Worm (Caenorhabditis elegans) whole organism, L2 larva: ENCODE results near the gene tftc-1.

Experiments used
- C34F6.9 ChIP-seq: fragments of 150-350 bp; optimal IDR thresholded peaks from 2 replicates; lab custom pipeline; 2014; ENCODE audit warnings: missing biosample characterization, missing genetic modification characterization
- R02D3.7 ChIP-seq: fragments of 150-350 bp; optimal IDR thresholded peaks from 2 replicates; lab custom pipeline; 2014; ENCODE audit warnings: missing biosample characterization, missing genetic modification characterization
- alr-1 ChIP-seq: fragments of 150-350 bp; optimal IDR thresholded peaks from 2 replicates; lab custom pipeline; 2014; ENCODE audit warnings: missing biosample characterization, missing genetic modification characterization
- crh-2 ChIP-seq: sonication (generic microtip); optimal IDR thresholded peaks from 2 replicates; lab custom pipeline; 2017; ENCODE audit warnings: missing biosample characterization, missing genetic modification characterization
- egl-27 ChIP-seq: sonication (generic microtip); optimal IDR thresholded peaks from 3 replicates; lab custom pipeline; 2017; ENCODE audit warnings: missing biosample characterization, missing genetic modification reagents, missing genetic modification characterization
- elt-3 ChIP-seq: sonication (generic microtip); optimal IDR thresholded peaks from 2 replicates; lab custom pipeline; 2017; ENCODE audit warnings: missing biosample characterization, missing genetic modification characterization
- fos-1 ChIP-seq: fragments of 150-350 bp; optimal IDR thresholded peaks from 2 replicates; lab custom pipeline; 2014; ENCODE audit warnings: missing biosample characterization, missing genetic modification characterization
- lin-13 ChIP-seq: fragments of 150-350 bp; optimal IDR thresholded peaks from 2 replicates; lab custom pipeline; 2014; ENCODE audit warnings: missing biosample characterization, missing genetic modification reagents, missing genetic modification characterization
- lsy-2 ChIP-seq, 2 experiments: fragments of 150-350 bp in 1 of 2; sonication (generic microtip) in 1 of 2; optimal IDR thresholded peaks; 2 replicates each; lab custom pipeline; 2014 to 2017; ENCODE audit warnings: missing biosample characterization in 2 of 2, missing genetic modification characterization in 2 of 2
- nhr-11 ChIP-seq: fragments of 150-350 bp; optimal IDR thresholded peaks from 2 replicates; lab custom pipeline; 2014; ENCODE audit warnings: missing biosample characterization, missing genetic modification characterization
- nhr-25 ChIP-seq: fragments of 150-350 bp; sonication (generic microtip); optimal IDR thresholded peaks from 3 replicates; lab custom pipeline; 2014; ENCODE audit warnings: missing biosample characterization, missing genetic modification characterization
- nhr-77 ChIP-seq: fragments of 150-350 bp; optimal IDR thresholded peaks from 2 replicates; lab custom pipeline; 2014; ENCODE audit warnings: missing biosample characterization, missing genetic modification characterization
- ztf-11 ChIP-seq: sonication (generic microtip); optimal IDR thresholded peaks from 2 replicates; lab custom pipeline; 2017; ENCODE audit warnings: missing biosample characterization, missing genetic modification characterization

DNA sequence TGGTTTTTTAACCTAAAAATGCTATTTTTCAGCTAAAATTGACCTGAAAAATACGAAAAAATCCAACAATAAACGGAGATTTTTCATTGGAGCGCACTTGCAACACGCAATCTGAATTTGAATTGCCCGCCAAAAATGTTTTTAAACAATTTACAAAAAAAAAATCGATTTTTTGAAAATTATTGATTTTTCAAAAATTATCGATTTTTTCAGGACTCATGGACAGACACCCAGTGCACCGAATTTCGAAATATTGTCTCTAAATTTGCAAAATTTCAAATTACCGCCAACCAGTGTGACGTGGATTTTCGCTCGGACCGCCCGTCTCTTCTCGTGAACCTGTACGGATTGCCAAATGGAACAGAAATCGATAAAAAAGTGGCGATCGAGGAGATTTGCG is 42.7 kb downstream of the tftc-1 start:
- no peak for TF ChIP-seq lin-13 (GFP tag; lab: Kevin White, UChicago)
- no peak for TF ChIP-seq fos-1 (tag; lab: Kevin White, UChicago)
- no peak for TF ChIP-seq lsy-2 (tag; optimal IDR thresholded peaks at IDR 0.05; lab: Kevin White, UChicago)
- TF ChIP-seq nhr-25 = no peak
- no peak for TF ChIP-seq egl-27 (tag; lab: Kevin White, UChicago)
- no peak for TF ChIP-seq R02D3.7
- no peak for TF ChIP-seq nhr-11 (tag; lab: Kevin White, UChicago)
- no peak for TF ChIP-seq C34F6.9 (tag; lab: Kevin White, UChicago)
- no peak for TF ChIP-seq crh-2
- no peak for TF ChIP-seq nhr-77
- no peak for TF ChIP-seq alr-1 (tag; lab: Kevin White, UChicago)
- TF ChIP-seq ztf-11 = no peak
- no peak for TF ChIP-seq elt-3 (tag; lab: Kevin White, UChicago)
